Fruit fly (Drosophila melanogaster) Kc167 (cell line): ENCODE measurements around the gene sff.

Experiments
- Sin3A ChIP-seq: fragments of >200 bp; optimal IDR thresholded peaks from 2 replicates; lab custom pipeline; 2018; ENCODE audit warnings: missing external identifiers
- h ChIP-seq: fragments of >200 bp; optimal IDR thresholded peaks from 3 replicates; lab custom pipeline; 2018; ENCODE audit warnings: missing external identifiers
- psq ChIP-seq: fragments of >200 bp; optimal IDR thresholded peaks from 2 replicates; lab custom pipeline; 2017; ENCODE audit warnings: missing external identifiers

DNA sequence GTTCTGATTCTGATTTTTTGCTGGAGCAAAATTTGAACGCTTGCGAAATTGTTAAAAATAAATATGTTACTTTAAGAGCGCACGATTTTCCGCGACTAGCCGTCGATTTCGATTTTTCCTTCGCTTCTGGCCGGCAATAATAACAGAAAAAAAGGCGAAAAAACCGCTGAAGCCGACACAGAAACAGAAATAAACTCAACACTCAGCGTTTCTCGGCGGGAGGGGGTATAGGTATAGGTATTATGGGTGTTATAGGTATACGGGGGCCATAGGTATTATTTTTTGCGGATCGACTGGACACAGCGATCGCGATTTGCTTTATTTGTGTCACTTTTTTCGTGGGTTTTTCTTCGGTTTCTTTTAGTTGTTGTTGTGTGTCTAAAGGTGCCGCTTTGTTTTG, 27.6 kb upstream of the sff start:
- TF ChIP-seq psq (no peak), Sin3A (lab: Kevin White, UChicago) (no peak), h (lab: Kevin White, UChicago) (no peak)
